Worm (Caenorhabditis elegans): ENCODE data around the gene nspd-5.
"Not testable (repeated sequence)": the region's sequence is repeated elsewhere in the genome, so short reads cannot be mapped to it uniquely, and the experiment has no call there.

Gene nspd-5

DNA sequence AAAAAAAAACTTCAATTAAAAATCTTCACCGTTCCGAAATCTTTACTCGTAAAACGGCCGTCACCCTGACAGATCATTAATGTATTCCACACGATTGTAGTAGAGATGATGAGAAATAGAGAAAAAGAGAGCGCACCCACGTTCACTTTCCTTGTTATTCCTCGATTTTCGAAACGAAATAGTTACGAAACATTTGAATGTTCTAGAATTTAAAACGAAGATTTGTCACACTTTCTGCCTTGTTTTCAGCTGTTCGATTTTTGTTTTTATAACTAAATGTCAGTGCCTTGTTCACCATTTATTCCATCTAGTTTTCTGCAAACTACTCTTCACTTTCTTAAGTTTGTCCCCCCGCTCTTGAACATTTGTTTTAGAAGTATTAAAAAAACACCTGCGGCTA, 5.4 kb downstream of the nspd-5 start:
- no peak for TF ChIP-seq tbx-8 (GFP tag; optimal IDR thresholded peaks at IDR 0.05)
- TF ChIP-seq mls-2 (tag; optimal IDR thresholded peaks at IDR 0.05) = no peak
- TF ChIP-seq ces-1 (GFP tag; optimal IDR thresholded peaks at IDR 0.05) = no peak
- no peak for TF ChIP-seq lin-32 (GFP tag; optimal IDR thresholded peaks at IDR 0.05)
- no peak for TF ChIP-seq lin-13 (tag; optimal IDR thresholded peaks at IDR 0.05)
- no peak for TF ChIP-seq sptf-1 (tag; optimal IDR thresholded peaks at IDR 0.05)
- no peak for TF ChIP-seq elt-1 (tag; optimal IDR thresholded peaks at IDR 0.05; ENCODE audit: borderline replicate concordance, insufficient read depth)
- TF ChIP-seq flh-1 (GFP tag; optimal IDR thresholded peaks at IDR 0.05) = no peak

DNA sequence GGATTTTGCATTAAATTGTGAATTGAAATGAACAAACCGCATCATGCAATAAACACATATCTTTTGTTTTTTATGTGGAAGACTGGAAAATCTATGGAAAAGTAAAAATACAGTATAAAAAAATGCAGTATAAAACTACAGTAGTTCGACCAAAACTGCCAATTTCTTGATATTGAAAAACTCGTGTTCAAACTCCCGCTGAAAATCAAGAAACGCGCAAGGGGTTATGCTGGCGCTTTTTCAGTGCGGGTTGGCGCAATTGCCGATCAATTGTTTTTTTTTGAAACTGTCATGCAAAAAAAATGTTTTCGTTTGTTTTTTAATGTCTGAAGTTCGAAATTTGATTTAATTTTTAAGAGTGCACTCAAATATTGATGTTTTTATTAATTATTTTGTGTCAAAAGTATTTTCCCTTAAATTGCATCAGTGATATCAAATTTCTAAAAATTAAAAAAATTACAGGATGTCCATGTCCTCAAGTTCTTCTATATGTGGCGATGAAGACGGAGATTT, 8.5 kb downstream of the nspd-5 start, which contains the start of gene dnj-9:
Gene dnj-9, plus strand, starts transcription at position 463 of the 513 bp plus-strand sequence.
- TF ChIP-seq mls-2 (tag; optimal IDR thresholded peaks at IDR 0.05) (peak; percentile 58), nhr-76 (tag; optimal IDR thresholded peaks at IDR 0.05) (no peak), mep-1 (tag; optimal IDR thresholded peaks at IDR 0.05) (peak; percentile 91), ceh-83 (GFP tag; optimal IDR thresholded peaks at IDR 0.05) (peak; percentile 59), zip-8 (tag; optimal IDR thresholded peaks at IDR 0.05) (no peak), lin-13 (tag; optimal IDR thresholded peaks at IDR 0.05) (peak; percentile 95), unc-62 (GFP tag; optimal IDR thresholded peaks at IDR 0.05) (peak; percentile 31), unc-39 (tag; optimal IDR thresholded peaks at IDR 0.05) (no peak), flh-1 (GFP tag; optimal IDR thresholded peaks at IDR 0.05) (peak; percentile 34), drap-1 (GFP tag; optimal IDR thresholded peaks at IDR 0.05) (peak; percentile 13), lsy-2 (tag; optimal IDR thresholded peaks at IDR 0.05) (peak; percentile 82), nhr-28 (tag; optimal IDR thresholded peaks at IDR 0.05) (no peak), pha-4 (tag; optimal IDR thresholded peaks at IDR 0.05) (peak; percentile 70), mab-5 (tag; optimal IDR thresholded peaks at IDR 0.05) (peak; percentile 58), nhr-12 (tag; optimal IDR thresholded peaks at IDR 0.05) (no peak), ham-2 (GFP tag; optimal IDR thresholded peaks at IDR 0.05) (no peak), sem-2 (GFP tag; optimal IDR thresholded peaks at IDR 0.05) (no peak), sptf-1 (tag; optimal IDR thresholded peaks at IDR 0.05) (peak; percentile 87), blmp-1 (tag; optimal IDR thresholded peaks at IDR 0.05) (peak; percentile 15), bed-3 (GFP tag; optimal IDR thresholded peaks at IDR 0.05) (peak; percentile 34), ceh-39 (tag; optimal IDR thresholded peaks at IDR 0.05) (peak; percentile 60), hlh-1 (tag; optimal IDR thresholded peaks at IDR 0.05) (peak; percentile 77), unc-120 (tag; optimal IDR thresholded peaks at IDR 0.05; ENCODE audit: poor library complexity, severe bottlenecking) (no peak), nhr-2 (tag; optimal IDR thresholded peaks at IDR 0.05) (no peak), ceh-43 (GFP tag; optimal IDR thresholded peaks at IDR 0.05) (peak; percentile 59), tbx-8 (GFP tag; optimal IDR thresholded peaks at IDR 0.05) (no peak), elt-3 (tag; optimal IDR thresholded peaks at IDR 0.05) (peak; percentile 17), cnd-1 (tag; optimal IDR thresholded peaks at IDR 0.05) (peak; percentile 62), lin-32 (GFP tag; optimal IDR thresholded peaks at IDR 0.05) (no peak), ztf-11 (tag; optimal IDR thresholded peaks at IDR 0.05) (peak; percentile 9), elt-1 (tag; optimal IDR thresholded peaks at IDR 0.05; ENCODE audit: borderline replicate concordance, insufficient read depth) (no peak), snpc-4 (tag; optimal IDR thresholded peaks at IDR 0.05) (no peak), ces-1 (GFP tag; optimal IDR thresholded peaks at IDR 0.05) (peak; percentile 59), M03D4.4 (tag; optimal IDR thresholded peaks at IDR 0.05) (peak; percentile 79), nhr-237 (tag; optimal IDR thresholded peaks at IDR 0.05) (peak; percentile 87)

- no peak for TF ChIP-seq lin-32 (GFP tag; optimal IDR thresholded peaks at IDR 0.05)
- peak; percentile 5 for TF ChIP-seq ces-1 (GFP tag; optimal IDR thresholded peaks at IDR 0.05)
Measured at ce11 chrII:4849885-4850284, 10.3 kb downstream of the nspd-5 start, which contains the start of gene T23B7.3. Gene T23B7.3, plus strand, starts transcription at chrII:4850185.

DNA sequence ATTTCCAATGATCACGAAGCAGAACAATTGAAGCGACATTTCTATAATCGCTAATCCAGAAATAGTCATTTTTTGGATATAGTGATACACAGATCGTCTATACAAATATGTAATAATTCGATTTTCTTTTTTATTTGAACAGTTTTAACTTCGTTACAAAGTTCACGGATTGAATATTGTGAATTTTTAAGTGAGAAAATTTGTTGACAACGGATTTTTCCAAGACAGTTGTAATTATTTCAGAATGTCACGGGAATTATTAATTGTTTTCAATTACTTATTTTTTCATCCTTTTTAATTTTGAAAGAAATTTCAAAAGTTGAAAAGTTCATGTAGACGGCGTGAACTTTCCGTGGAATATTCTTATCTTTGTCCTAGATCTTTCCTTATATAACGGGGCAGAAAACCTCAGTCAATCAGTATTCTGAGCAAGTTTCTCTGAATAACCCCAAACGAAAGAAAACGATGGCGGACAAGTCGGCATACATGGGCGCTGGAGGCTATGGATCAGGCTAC, 18.0 kb downstream of the nspd-5 start, which contains the start of the genes T23B7.2 and nspd-4:
Gene T23B7.2, minus strand, starts transcription at position 101 of the 516 bp plus-strand sequence.
Gene nspd-4, plus strand, starts transcription at position 466 of the 516 bp plus-strand sequence.
- not testable (repeated sequence) for TF ChIP-seq elt-1 (tag; optimal IDR thresholded peaks at IDR 0.05; ENCODE audit: borderline replicate concordance, insufficient read depth); ztf-11 (tag; optimal IDR thresholded peaks at IDR 0.05); drap-1 (GFP tag; optimal IDR thresholded peaks at IDR 0.05)
